Worm (Caenorhabditis elegans): ENCODE results near the gene symk-1.

The symk-1 gene

DNA sequence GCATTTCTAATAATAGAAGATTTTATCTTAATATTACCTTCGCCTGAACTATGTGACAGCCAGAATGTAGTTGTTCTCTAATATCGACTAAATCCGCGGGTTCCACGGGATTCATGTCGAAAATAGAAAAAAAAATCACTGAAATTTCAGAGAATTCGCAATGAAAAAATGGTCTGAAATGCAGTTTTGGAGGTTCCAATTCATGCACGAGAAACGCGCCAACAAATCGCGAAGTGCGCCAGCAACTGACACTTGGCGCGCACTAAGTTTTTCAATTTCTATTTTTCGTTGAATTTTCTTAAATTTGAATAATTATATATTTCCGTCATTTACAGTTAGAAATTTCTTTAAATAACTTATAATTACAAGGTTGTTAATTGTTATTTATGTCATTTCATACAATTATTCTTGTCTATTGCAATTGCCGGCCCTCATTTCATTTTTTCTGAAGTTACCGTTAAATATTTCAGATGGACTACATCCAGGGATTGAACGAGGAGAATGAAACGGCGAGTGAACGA, at the start of gene symk-1, which contains the start of gene F25G6.9 (continued):
- TF ChIP-seq madf-10 (tag; optimal IDR thresholded peaks at IDR 0.05) (no peak), egl-44 (GFP tag; IDR thresholded peaks at IDR 0.05) (no peak), hlh-12 (tag; optimal IDR thresholded peaks at IDR 0.05) (no peak), ztf-25 (GFP tag; IDR thresholded peaks at IDR 0.05) (no peak), him-1 (tag; optimal IDR thresholded peaks at IDR 0.05) (no peak), hlh-26 (GFP tag; conservative IDR thresholded peaks at IDR 0.05) (no peak), F49E8.2 (tag; optimal IDR thresholded peaks at IDR 0.05; ENCODE audit: insufficient read depth) (no peak), rpc-1 (optimal IDR thresholded peaks at IDR 0.05) (no peak), rpc-1 (tag; optimal IDR thresholded peaks at IDR 0.05) (no peak), hmg-1.2 (GFP tag; IDR thresholded peaks at IDR 0.05) (peak; percentile 26; the same call in 1 of the 2 replicates), egl-18 (GFP tag; IDR thresholded peaks at IDR 0.05) (no peak), dpl-1 (GFP tag; optimal IDR thresholded peaks at IDR 0.05) (no peak), ztf-3 (GFP tag; optimal IDR thresholded peaks at IDR 0.05) (no peak), somi-1 (GFP tag; optimal IDR thresholded peaks at IDR 0.05) (no peak), ztf-18 (tag; optimal IDR thresholded peaks at IDR 0.05) (peak; percentile 96), atf-7 (tag; optimal IDR thresholded peaks at IDR 0.05) (no peak), C06A6.2 (GFP tag; conservative IDR thresholded peaks at IDR 0.05) (no peak), snpc-1.1 (tag; optimal IDR thresholded peaks at IDR 0.05; ENCODE audit: insufficient read depth) (peak; percentile 28), B0261.1 (tag; optimal IDR thresholded peaks at IDR 0.05) (no peak), F57A8.1 (GFP tag; optimal IDR thresholded peaks at IDR 0.05) (no peak), pha-4 (tag; optimal IDR thresholded peaks at IDR 0.05) (no peak), lsl-1 (GFP tag; optimal IDR thresholded peaks at IDR 0.05) (peak; percentile 37), nhr-90 (tag; optimal IDR thresholded peaks at IDR 0.05) (no peak), F57C9.4 (tag; optimal IDR thresholded peaks at IDR 0.05) (no peak), dox-1 (GFP tag; IDR thresholded peaks at IDR 0.05) (peak; percentile 55; the same call in 1 of the 2 replicates), Y56A3A.18 (GFP tag; IDR thresholded peaks at IDR 0.05) (no peak), Y95B8A.8 (GFP tag; IDR thresholded peaks at IDR 0.05) (no peak), sptf-2 (GFP tag; optimal IDR thresholded peaks at IDR 0.05) (no peak)

DNA sequence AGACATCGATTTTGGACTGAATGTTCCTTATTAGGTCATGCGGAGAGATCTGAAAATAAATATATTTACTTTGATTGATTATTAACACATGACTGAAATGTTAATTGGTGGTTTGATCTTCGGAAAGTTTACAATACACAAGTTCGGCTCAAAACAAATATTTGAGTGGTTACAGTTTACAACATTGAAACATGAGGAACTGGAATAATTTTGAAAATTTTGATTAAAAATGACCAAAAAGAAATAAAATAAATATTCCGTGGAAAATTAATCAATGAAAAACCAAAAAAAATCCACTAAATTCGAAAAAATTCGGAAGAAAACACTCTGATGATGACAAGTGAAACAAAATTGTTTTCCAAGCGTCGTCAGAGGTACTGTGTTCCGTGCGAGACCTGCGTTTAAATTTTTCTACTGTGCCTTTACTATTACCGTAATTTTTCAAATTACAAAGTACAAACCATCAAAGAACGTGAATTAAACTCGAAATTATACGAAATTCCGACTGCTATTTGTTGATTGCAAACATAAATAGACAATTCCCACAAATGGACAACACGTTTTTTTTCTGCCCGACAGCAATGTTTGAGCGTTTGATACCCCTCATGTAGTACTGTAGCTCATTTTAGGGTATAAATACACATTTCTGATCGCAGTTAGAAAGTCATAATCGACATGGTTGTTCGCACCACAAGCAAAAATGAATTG, 49.1 kb upstream of the symk-1 start, which contains the start of the genes F45F2.11 and otpl-7:
Gene F45F2.11, minus strand, starts transcription at position 51 of the 708 bp plus-strand sequence.
Gene otpl-7, plus strand, starts transcription at position 658 of the 708 bp plus-strand sequence.
- TF ChIP-seq efl-1 (GFP tag; optimal IDR thresholded peaks at IDR 0.05) (peak; percentile 2), ztf-18 (tag; optimal IDR thresholded peaks at IDR 0.05) (no peak), B0261.1 (tag; optimal IDR thresholded peaks at IDR 0.05) (no peak), B0035.1 (tag; optimal IDR thresholded peaks at IDR 0.05) (no peak), madf-6 (GFP tag; IDR thresholded peaks at IDR 0.05) (peak; percentile 89), him-1 (tag; optimal IDR thresholded peaks at IDR 0.05) (peak; percentile 69), ama-1 (optimal IDR thresholded peaks at IDR 0.05) (no peak), ama-1 (GFP tag; optimal IDR thresholded peaks at IDR 0.05) (no peak), madf-3 (GFP tag; IDR thresholded peaks at IDR 0.05) (0 out of 2 replicates have a peak, but pooled peaks have one; percentile 35), madf-8 (GFP tag; conservative IDR thresholded peaks at IDR 0.05) (peak; percentile 50), lsl-1 (GFP tag; optimal IDR thresholded peaks at IDR 0.05) (peak; percentile 94), xnd-1 (tag; optimal IDR thresholded peaks at IDR 0.05) (peak; percentile 94), ceh-79 (tag; optimal IDR thresholded peaks at IDR 0.05) (no peak), B0336.3 (GFP tag; IDR thresholded peaks at IDR 0.05) (no peak), nhr-179 (tag; optimal IDR thresholded peaks at IDR 0.05) (no peak), F33H1.4 (GFP tag; IDR thresholded peaks at IDR 0.05) (peak; percentile 91), tbp1 (GFP tag; optimal IDR thresholded peaks at IDR 0.05) (peak; percentile 8), zim-3 (tag; optimal IDR thresholded peaks at IDR 0.05) (no peak), D2030.7 (GFP tag; IDR thresholded peaks at IDR 0.05) (peak; percentile 28; the same call in 1 of the 2 replicates), F55B11.4 (tag; optimal IDR thresholded peaks at IDR 0.05; ENCODE audit: borderline replicate concordance, insufficient read depth) (no peak)
